Worm (Caenorhabditis elegans) whole organism, early embryonic: ENCODE data around the gene F57G4.1.
"Not testable (repeated sequence)": the region's sequence is repeated elsewhere in the genome, so short reads cannot be mapped to it uniquely, and the experiment has no call there.

Source experiments
- aly-1 ChIP-seq: sonication (generic microtip); optimal IDR thresholded peaks from 2 replicates; lab custom pipeline; 2016; ENCODE audit warnings: missing genetic modification characterization, missing compliant biosample characterization
- ama-1 ChIP-seq: fragments of 150-350 bp; optimal IDR thresholded peaks from 2 replicates; lab custom pipeline; 2014
- ceh-13 ChIP-seq: fragments of 200-800 bp; sonication (Bioruptor generic); optimal IDR thresholded peaks from 2 replicates; lab custom pipeline; 2018; ENCODE audit warnings: mild to moderate bottlenecking, missing genetic modification characterization, missing compliant biosample characterization
- ets-7 ChIP-seq: sonication (generic microtip); optimal IDR thresholded peaks from 2 replicates; lab custom pipeline; 2016; ENCODE audit warnings: missing genotype, missing genetic modification characterization, missing compliant biosample characterization
- flt-1 ChIP-seq: fragments of 200-800 bp; sonication (Bioruptor generic); IDR thresholded peaks from 2 replicates; pipeline ENCODE4 v1.3.6; 2022; ENCODE audit warnings: missing genetic modification characterization, missing compliant biosample characterization
- hmg-4 ChIP-seq: fragments of 200-800 bp; sonication (Bioruptor generic); optimal IDR thresholded peaks from 2 replicates; lab custom pipeline; 2018; ENCODE audit warnings: mild to moderate bottlenecking, missing genetic modification characterization, missing compliant biosample characterization
- hnd-1 ChIP-seq: sonication (generic microtip); optimal IDR thresholded peaks from 2 replicates; lab custom pipeline; 2016; ENCODE audit warnings: missing genetic modification characterization, missing compliant biosample characterization
- sea-1 ChIP-seq: fragments of 200-800 bp; sonication (Bioruptor generic); conservative IDR thresholded peaks from 2 replicates; pipeline ENCODE4 v1.3.6; 2022; ENCODE audit warnings: missing genetic modification characterization, missing compliant biosample characterization
- tbx-11 ChIP-seq: fragments of 200-800 bp; sonication (Bioruptor generic); IDR thresholded peaks from 2 replicates; pipeline ENCODE4 v1.3.6; 2022; ENCODE audit warnings: missing genetic modification characterization, missing compliant biosample characterization
- tbx-37 ChIP-seq: fragments of 200-800 bp; sonication (Bioruptor generic); conservative IDR thresholded peaks from 2 replicates; pipeline ENCODE4 v1.3.6; 2022; ENCODE audit warnings: missing genetic modification reagents, missing genetic modification characterization, missing compliant biosample characterization
- tra-4 ChIP-seq: sonication (generic microtip); optimal IDR thresholded peaks from 2 replicates; lab custom pipeline; 2017; ENCODE audit warnings: missing genetic modification characterization, missing compliant biosample characterization

ce11 chrV:17606050-17606449 lies 17.3 kb upstream of the F57G4.1 start, which contains the start of gene Y6G8.16:
- TF ChIP-seq ceh-13; flt-1 (GFP tag; lab: Robert Waterston, UW); ama-1 (lab: Kevin White, UChicago); hnd-1 (tag; lab: Kevin White, UChicago); hmg-4 (GFP tag; lab: Kevin White, UChicago); aly-1 (tag; lab: Kevin White, UChicago); tbx-37; tbx-11 (GFP tag; lab: Robert Waterston, UW); tra-4 (tag; lab: Kevin White, UChicago); ets-7 (tag; lab: Kevin White, UChicago); sea-1: not testable (repeated sequence)
